Worm (Caenorhabditis elegans) whole organism, mixed stage, embryonic: ENCODE data around the gene frpr-10.
A peak's percentile ranks its signal among the peaks of the same experiment; 100 is the strongest.

Source experiments
- M03D4.4 ChIP-seq: sonication (generic microtip); optimal IDR thresholded peaks from 2 replicates; lab custom pipeline; 2017; ENCODE audit warnings: mild to moderate bottlenecking, missing genetic modification characterization, missing compliant biosample characterization
- ceh-39 ChIP-seq: fragments of 150-350 bp; optimal IDR thresholded peaks from 2 replicates; lab custom pipeline; 2014; ENCODE audit warnings: missing biosample characterization, missing genetic modification characterization
- ceh-43 ChIP-seq: fragments of 200-800 bp; sonication (Bioruptor generic); optimal IDR thresholded peaks from 2 replicates; lab custom pipeline; 2018; ENCODE audit warnings: mild to moderate bottlenecking, missing genetic modification characterization, moderate library complexity, missing compliant biosample characterization
- ceh-83 ChIP-seq: fragments of 200-800 bp; sonication (Bioruptor generic); optimal IDR thresholded peaks from 2 replicates; lab custom pipeline; 2018; ENCODE audit warnings: mild to moderate bottlenecking, missing genetic modification characterization, missing compliant biosample characterization
- cnd-1 ChIP-seq: fragments of 200-800 bp; sonication (Bioruptor generic); optimal IDR thresholded peaks from 2 replicates; lab custom pipeline; 2018; ENCODE audit warnings: mild to moderate bottlenecking, missing genetic modification characterization, missing compliant biosample characterization
- drap-1 ChIP-seq: fragments of 200-800 bp; sonication (Bioruptor generic); optimal IDR thresholded peaks from 3 replicates; lab custom pipeline; 2018; ENCODE audit warnings: mild to moderate bottlenecking, missing genetic modification characterization, missing compliant biosample characterization
- elt-1 ChIP-seq: sonication (generic microtip); optimal IDR thresholded peaks from 2 replicates; lab custom pipeline; 2017; ENCODE audit warnings: missing genetic modification characterization, mild to moderate bottlenecking, missing compliant biosample characterization, antibody characterized with exemption, moderate library complexity, borderline replicate concordance; ENCODE audit not compliant: insufficient read depth
- elt-3 ChIP-seq: fragments of 150-350 bp; optimal IDR thresholded peaks from 2 replicates; lab custom pipeline; 2014; ENCODE audit warnings: missing biosample characterization, missing genetic modification characterization
- flh-1 ChIP-seq: fragments of 200-800 bp; sonication (Bioruptor generic); optimal IDR thresholded peaks from 2 replicates; lab custom pipeline; 2018; ENCODE audit warnings: mild to moderate bottlenecking, missing genetic modification characterization, moderate library complexity, missing compliant biosample characterization
- hlh-1 ChIP-seq: fragments of 150-350 bp; optimal IDR thresholded peaks from 2 replicates; lab custom pipeline; 2014; ENCODE audit warnings: missing biosample characterization, missing genetic modification reagents, missing genetic modification characterization
- lin-13 ChIP-seq: fragments of 150-350 bp; optimal IDR thresholded peaks from 2 replicates; lab custom pipeline; 2014; ENCODE audit warnings: missing biosample characterization, missing genetic modification characterization
- lin-32 ChIP-seq: fragments of 200-800 bp; sonication (Bioruptor generic); optimal IDR thresholded peaks from 2 replicates; lab custom pipeline; 2018; ENCODE audit warnings: mild to moderate bottlenecking, missing genetic modification characterization, missing compliant biosample characterization
- lsy-2 ChIP-seq: fragments of 150-350 bp; optimal IDR thresholded peaks from 2 replicates; lab custom pipeline; 2014; ENCODE audit warnings: missing biosample characterization, missing genetic modification characterization
- mab-5 ChIP-seq: fragments of 150-350 bp; optimal IDR thresholded peaks from 2 replicates; lab custom pipeline; 2014; ENCODE audit warnings: missing biosample characterization, missing genetic modification characterization
- mep-1 ChIP-seq: fragments of 150-350 bp; optimal IDR thresholded peaks from 2 replicates; lab custom pipeline; 2017; ENCODE audit warnings: missing biosample characterization, missing genetic modification reagents, missing genetic modification characterization, inconsistent platforms
- mls-2 ChIP-seq: sonication (generic microtip); optimal IDR thresholded peaks from 2 replicates; lab custom pipeline; 2016; ENCODE audit warnings: mild to moderate bottlenecking, missing genetic modification characterization, moderate library complexity, missing compliant biosample characterization
- nhr-12 ChIP-seq: fragments of 150-350 bp; optimal IDR thresholded peaks from 2 replicates; lab custom pipeline; 2014; ENCODE audit warnings: missing biosample characterization, missing genetic modification characterization
- nhr-2 ChIP-seq: fragments of 150-350 bp; optimal IDR thresholded peaks from 2 replicates; lab custom pipeline; 2014; ENCODE audit warnings: missing biosample characterization, missing genetic modification characterization
- nhr-237 ChIP-seq: fragments of 150-350 bp; optimal IDR thresholded peaks from 2 replicates; lab custom pipeline; 2014; ENCODE audit warnings: missing biosample characterization, missing genetic modification characterization
- nhr-28 ChIP-seq: fragments of 150-350 bp; optimal IDR thresholded peaks from 2 replicates; lab custom pipeline; 2014; ENCODE audit warnings: missing biosample characterization, missing genetic modification characterization
- pha-4 ChIP-seq: fragments of 150-350 bp; optimal IDR thresholded peaks from 2 replicates; lab custom pipeline; 2018; ENCODE audit warnings: missing biosample characterization, missing genetic modification reagents, missing genetic modification characterization
- sem-2 ChIP-seq: fragments of 200-800 bp; sonication (Bioruptor generic); optimal IDR thresholded peaks from 2 replicates; lab custom pipeline; 2018; ENCODE audit warnings: mild to moderate bottlenecking, missing genetic modification characterization, missing compliant biosample characterization
- snpc-4 ChIP-seq: fragments of 150-350 bp; optimal IDR thresholded peaks from 2 replicates; lab custom pipeline; 2014; ENCODE audit warnings: missing biosample characterization, missing genetic modification characterization
- sptf-1 ChIP-seq: sonication (generic microtip); optimal IDR thresholded peaks from 2 replicates; lab custom pipeline; 2017; ENCODE audit warnings: mild to moderate bottlenecking, missing genetic modification characterization, moderate library complexity, missing compliant biosample characterization
- unc-39 ChIP-seq: fragments of 150-350 bp; optimal IDR thresholded peaks from 2 replicates; lab custom pipeline; 2014; ENCODE audit warnings: missing biosample characterization, missing genetic modification characterization
- zip-8 ChIP-seq: fragments of 150-350 bp; optimal IDR thresholded peaks from 2 replicates; lab custom pipeline; 2014; ENCODE audit warnings: missing biosample characterization, missing genetic modification characterization
- ztf-11 ChIP-seq: fragments of 150-350 bp; optimal IDR thresholded peaks from 2 replicates; lab custom pipeline; 2014; ENCODE audit warnings: missing biosample characterization, missing genetic modification characterization

The frpr-10 gene

DNA sequence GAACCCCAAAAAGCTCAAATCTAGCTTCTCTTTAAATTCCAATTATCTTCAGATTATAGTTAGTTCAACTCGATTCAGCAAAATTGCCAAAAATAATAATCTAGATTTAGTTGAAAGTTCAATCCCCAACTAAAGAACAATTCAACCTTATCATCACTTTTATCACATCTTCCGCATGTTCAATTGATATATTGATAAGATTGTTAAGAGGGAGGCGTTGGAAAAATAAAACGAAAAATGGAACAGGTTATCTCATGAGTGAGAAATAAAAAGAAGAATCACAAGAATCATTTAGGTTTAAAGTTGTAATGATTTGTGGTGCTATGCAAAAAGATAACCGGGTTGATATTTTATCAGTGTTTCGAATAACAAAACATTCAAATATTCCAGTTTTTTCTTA is 28.1 kb downstream of the frpr-10 start:
- TF ChIP-seq flh-1 (no peak), elt-3 (tag; lab: Kevin White, UChicago) (peak; percentile 28)
- TF ChIP-seq, all 35 proteins: peak for 1

ce11 chrIV:7987083-7987482 is 29.5 kb downstream of the frpr-10 start, which contains the start of gene mec-17:
Gene mec-17, minus strand, starts transcription at chrIV:7987183.
- TF ChIP-seq ceh-39 (no peak), hlh-1 (tag; lab: Kevin White, UChicago) (no peak), elt-1 (tag; lab: Kevin White, UChicago) (no peak), drap-1 (GFP tag; lab: Kevin White, UChicago) (no peak), elt-3 (tag; lab: Kevin White, UChicago) (no peak), nhr-28 (tag; lab: Kevin White, UChicago) (no peak), ceh-43 (GFP tag; lab: Kevin White, UChicago) (no peak), sptf-1 (tag; lab: Kevin White, UChicago) (no peak), cnd-1 (tag; lab: Kevin White, UChicago) (no peak), zip-8 (tag; lab: Kevin White, UChicago) (no peak), M03D4.4 (tag; lab: Kevin White, UChicago) (no peak), nhr-12 (tag; lab: Kevin White, UChicago) (no peak), lin-13 (tag; lab: Kevin White, UChicago) (no peak), nhr-237 (no peak), lsy-2 (tag; lab: Kevin White, UChicago) (no peak), ceh-83 (GFP tag; lab: Kevin White, UChicago) (no peak), pha-4 (tag; lab: Kevin White, UChicago) (no peak)

DNA sequence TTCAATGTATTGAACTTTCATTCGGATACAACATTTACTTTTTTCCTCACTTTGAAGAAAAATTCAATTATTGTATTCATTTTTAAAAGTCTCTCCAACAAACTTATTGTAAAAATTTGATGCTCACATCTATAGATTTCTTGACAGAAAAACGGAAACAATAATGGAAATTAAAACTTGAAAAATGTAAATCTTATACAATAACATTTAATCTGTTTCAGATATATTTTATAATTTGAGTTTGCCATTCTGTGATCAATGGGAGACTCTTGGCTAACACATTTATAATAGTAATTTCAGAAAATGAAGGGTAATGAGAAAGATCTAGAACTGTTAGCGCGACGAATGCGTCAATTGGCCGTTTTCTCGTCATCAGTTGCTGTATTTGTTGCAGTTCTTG is 30.8 kb downstream of the frpr-10 start, which contains the start of gene col-115:
col-115 (plus strand) TSS at position 301 of the 400 bp plus-strand sequence.
- no peak for TF ChIP-seq lsy-2 (tag; lab: Kevin White, UChicago)
- TF ChIP-seq ceh-39 = no peak
- TF ChIP-seq sptf-1 (tag; lab: Kevin White, UChicago) = no peak

- TF ChIP-seq zip-8 (tag; lab: Kevin White, UChicago) (no peak), cnd-1 (tag; lab: Kevin White, UChicago) (no peak), elt-3 (tag; lab: Kevin White, UChicago) (no peak), lsy-2 (tag; lab: Kevin White, UChicago) (no peak), elt-1 (tag; lab: Kevin White, UChicago) (no peak), lin-13 (tag; lab: Kevin White, UChicago) (no peak), unc-39 (no peak), lin-32 (GFP tag; lab: Kevin White, UChicago) (no peak), ceh-39 (no peak), nhr-237 (no peak), drap-1 (GFP tag; lab: Kevin White, UChicago) (no peak), nhr-12 (tag; lab: Kevin White, UChicago) (no peak), mab-5 (tag; lab: Kevin White, UChicago) (no peak), nhr-28 (tag; lab: Kevin White, UChicago) (no peak)
- TF ChIP-seq, all 35 proteins: peak for 0
These were observed 37.1 kb downstream of the frpr-10 start for ce11 chrIV:7994715-7995114.

DNA sequence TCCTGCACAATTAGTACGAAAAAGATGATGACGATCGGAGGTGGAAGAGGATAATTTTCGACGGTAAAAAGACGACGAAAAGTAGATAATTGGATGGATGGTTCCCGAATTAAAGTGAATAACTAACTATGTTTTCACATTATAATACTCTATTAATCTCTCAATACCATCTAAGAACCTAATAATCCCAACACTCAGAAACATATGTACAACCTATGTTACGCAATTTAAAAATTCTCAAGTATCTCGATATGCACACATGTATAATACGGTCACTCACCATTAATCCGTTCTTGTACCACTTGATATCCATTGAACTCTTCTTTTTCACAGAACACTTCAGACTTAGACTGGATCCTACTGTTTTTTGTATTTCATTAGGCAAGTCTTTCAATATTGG is 43.2 kb downstream of the frpr-10 start:
- TF ChIP-seq zip-8 (tag; lab: Kevin White, UChicago) = peak; percentile 38
- peak; percentile 85 for TF ChIP-seq nhr-2 (tag; lab: Kevin White, UChicago)
- no peak for TF ChIP-seq sem-2 (GFP tag; lab: Kevin White, UChicago)

DNA sequence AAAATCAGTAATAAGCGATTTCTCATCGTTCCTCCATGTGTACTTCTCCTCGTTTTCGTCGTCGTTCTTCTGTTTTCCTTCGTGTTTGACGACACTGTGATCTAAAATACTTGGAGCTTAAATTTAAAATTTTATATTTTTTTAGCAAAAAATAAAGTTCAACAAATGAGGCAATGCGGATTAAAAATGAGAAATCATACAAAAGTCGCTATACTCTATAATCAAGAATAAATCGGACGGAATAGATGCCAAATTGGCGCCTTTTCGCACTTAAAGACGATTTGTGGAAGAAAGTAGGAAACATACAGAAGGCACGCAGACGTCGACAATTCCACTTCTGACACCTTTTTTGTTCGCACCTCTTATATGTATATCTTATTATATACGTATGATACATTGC is 46.4 kb downstream of the frpr-10 start, which contains the start of gene rig-4:
rig-4 (minus strand) TSS at position 101 of the 400 bp plus-strand sequence.
- no peak for TF ChIP-seq snpc-4 (tag; lab: Kevin White, UChicago)
- TF ChIP-seq, all 35 proteins: peak for 0

DNA sequence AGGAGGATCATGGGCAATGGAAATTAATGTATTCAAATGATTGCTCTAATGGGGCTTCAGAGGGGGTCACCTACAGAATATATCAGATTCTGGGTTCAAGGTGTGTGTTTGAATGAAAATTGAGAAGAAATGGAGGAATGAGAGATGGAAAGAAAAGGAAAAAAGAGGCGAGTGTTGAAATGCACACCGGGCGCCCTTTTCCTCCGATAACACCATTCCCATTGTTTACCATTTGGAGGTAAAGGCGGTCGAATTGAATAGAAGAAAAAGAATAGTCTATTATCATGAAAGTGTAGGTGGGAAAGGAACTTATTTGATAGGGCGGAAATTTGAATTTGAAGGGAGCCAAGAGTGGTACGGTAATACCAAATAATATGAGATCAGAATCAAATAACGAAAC is 47.8 kb downstream of the frpr-10 start:
- TF ChIP-seq cnd-1 (tag; lab: Kevin White, UChicago) (no peak), M03D4.4 (tag; lab: Kevin White, UChicago) (no peak), mep-1 (tag; lab: Kevin White, UChicago) (no peak), mls-2 (tag; lab: Kevin White, UChicago) (no peak), sptf-1 (tag; lab: Kevin White, UChicago) (no peak), flh-1 (no peak), hlh-1 (tag; lab: Kevin White, UChicago) (no peak), unc-39 (no peak), snpc-4 (tag; lab: Kevin White, UChicago) (no peak), lin-13 (tag; lab: Kevin White, UChicago) (no peak), ztf-11 (tag; lab: Kevin White, UChicago) (no peak)
